Worm (Caenorhabditis elegans) whole organism, L4/young adult: ENCODE data around the gene ZC373.3.

Source experiments
- W03F9.2 ChIP-seq: fragments of 150-350 bp; optimal IDR thresholded peaks from 2 replicates; lab custom pipeline; 2014; ENCODE audit warnings: missing biosample characterization, missing genetic modification characterization
- dao-5 ChIP-seq: sonication (generic microtip); optimal IDR thresholded peaks from 2 replicates; lab custom pipeline; 2016; ENCODE audit warnings: missing genotype, missing genetic modification characterization, moderate library complexity, missing compliant biosample characterization
- him-1 ChIP-seq: sonication (generic microtip); optimal IDR thresholded peaks from 2 replicates; lab custom pipeline; 2016; ENCODE audit warnings: missing genotype, missing genetic modification reagents, missing genetic modification characterization, missing compliant biosample characterization

Gene ZC373.3

ce11 chrX:10095145-10095544, 34.8 kb downstream of the ZC373.3 start, which contains the start of gene flp-2:
flp-2 (minus strand) TSS chrX:10095245.
- TF ChIP-seq dao-5 (no peak), W03F9.2 (no peak), him-1 (tag; lab: Kevin White, UChicago) (no peak)
